Worm (Caenorhabditis elegans): ENCODE measurements around the gene nhr-38.

DNA sequence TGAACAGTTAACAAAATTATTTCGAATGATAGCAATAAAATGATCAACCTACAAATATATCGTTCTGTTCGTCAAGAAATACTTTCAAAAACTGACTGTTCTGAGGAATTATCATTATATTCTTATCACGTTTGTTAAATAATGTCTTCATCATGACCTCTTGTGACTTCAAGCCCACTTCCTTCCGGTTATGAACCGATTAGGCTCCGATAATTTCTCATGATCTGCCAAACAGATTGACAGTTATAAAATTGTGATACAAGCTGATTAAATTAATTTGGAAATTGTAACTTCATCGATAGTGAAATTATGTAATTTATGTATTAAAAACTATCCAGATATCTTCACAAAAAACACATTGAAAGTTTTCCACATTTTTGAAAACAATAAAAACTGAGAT lies 29.1 kb upstream of the nhr-38 start, which contains the start of gene ins-8:
- TF ChIP-seq ceh-83 (GFP tag; optimal IDR thresholded peaks at IDR 0.05) (no peak), snpc-4 (tag; optimal IDR thresholded peaks at IDR 0.05) (no peak), lsy-2 (tag; optimal IDR thresholded peaks at IDR 0.05) (no peak), nhr-237 (tag; optimal IDR thresholded peaks at IDR 0.05) (no peak), elt-1 (tag; optimal IDR thresholded peaks at IDR 0.05; ENCODE audit: borderline replicate concordance, insufficient read depth) (no peak), pha-4 (tag; optimal IDR thresholded peaks at IDR 0.05) (no peak), mab-5 (tag; optimal IDR thresholded peaks at IDR 0.05) (no peak)

Measured in whole organism, mixed stage, embryonic.